Fruit fly (Drosophila melanogaster) whole organism, embryonic: ENCODE results near the gene CG17362.
A peak's percentile ranks its signal among the peaks of the same experiment; 100 is the strongest.

ENCODE experiments used
- Antp ChIP-seq: fragments of 200-800 bp; sonication (Bioruptor generic); optimal IDR thresholded peaks from 3 replicates; lab custom pipeline; 2016; ENCODE audit warnings: missing biosample characterization, missing genetic modification characterization
- Atf-2 ChIP-seq: fragments of 200-800 bp; sonication (Bioruptor generic); optimal IDR thresholded peaks from 2 replicates; lab custom pipeline; 2016; ENCODE audit warnings: missing biosample characterization, missing genetic modification characterization
- CG10366 ChIP-seq: fragments of 200-800 bp; sonication (Bioruptor generic); IDR thresholded peaks from 2 replicates; pipeline ENCODE4 v1.3.6; 2022; ENCODE audit warnings: missing biosample characterization, missing genetic modification characterization
- CG10543 ChIP-seq: fragments of 200-800 bp; sonication (Bioruptor generic); optimal IDR thresholded peaks from 3 replicates; lab custom pipeline; 2017; ENCODE audit warnings: missing biosample characterization, mild to moderate bottlenecking, missing genetic modification characterization, moderate library complexity
- CG10979 ChIP-seq: fragments of 200-800 bp; sonication (Bioruptor generic); optimal IDR thresholded peaks from 2 replicates; lab custom pipeline; 2018; ENCODE audit warnings: missing biosample characterization, mild to moderate bottlenecking, missing genetic modification characterization, moderate library complexity
- CG11456 ChIP-seq: fragments of 200-800 bp; sonication (Bioruptor generic); IDR thresholded peaks from 3 replicates; pipeline ENCODE4 v1.3.6; 2022; ENCODE audit warnings: missing biosample characterization, missing genetic modification characterization
- CG11560 ChIP-seq: fragments of 200-800 bp; sonication (Bioruptor generic); IDR thresholded peaks from 3 replicates; pipeline ENCODE4 v1.3.6; 2022; ENCODE audit warnings: missing biosample characterization, missing genetic modification characterization
- CG12769 ChIP-seq: fragments of 200-800 bp; sonication (Bioruptor generic); optimal IDR thresholded peaks from 2 replicates; lab custom pipeline; 2019; ENCODE audit warnings: missing biosample characterization, mild to moderate bottlenecking, missing genetic modification characterization, moderate library complexity
- CG17186 ChIP-seq: fragments of 200-800 bp; sonication (Bioruptor generic); optimal IDR thresholded peaks from 3 replicates; lab custom pipeline; 2017; ENCODE audit warnings: missing biosample characterization, missing genetic modification reagents, missing genetic modification characterization
- CG17612 ChIP-seq: fragments of 200-800 bp; sonication (Bioruptor generic); IDR thresholded peaks from 2 replicates; pipeline ENCODE4 v1.3.6; 2022; ENCODE audit warnings: missing biosample characterization, missing genetic modification characterization
- CG18764 ChIP-seq: fragments of 200-800 bp; sonication (Bioruptor generic); optimal IDR thresholded peaks from 3 replicates; lab custom pipeline; 2016; ENCODE audit warnings: missing biosample characterization, missing genetic modification characterization
- CG3065 ChIP-seq: fragments of 200-800 bp; sonication (Bioruptor generic); optimal IDR thresholded peaks from 2 replicates; lab custom pipeline; 2016; ENCODE audit warnings: missing biosample characterization, missing genetic modification characterization
- CG31365 ChIP-seq: fragments of 200-800 bp; sonication (Bioruptor generic); optimal IDR thresholded peaks from 2 replicates; lab custom pipeline; 2018; ENCODE audit warnings: missing biosample characterization, mild to moderate bottlenecking, missing genetic modification characterization
- CG32767 ChIP-seq: fragments of 200-800 bp; sonication (Bioruptor generic); IDR thresholded peaks from 2 replicates; pipeline ENCODE4 v1.3.6; 2022; ENCODE audit warnings: missing biosample characterization, missing genetic modification characterization
- CG3995 ChIP-seq: fragments of 200-800 bp; sonication (Bioruptor generic); optimal IDR thresholded peaks from 3 replicates; lab custom pipeline; 2016; ENCODE audit warnings: missing biosample characterization, missing genetic modification characterization
- CG7786 ChIP-seq: fragments of 200-800 bp; sonication (Bioruptor generic); optimal IDR thresholded peaks from 2 replicates; lab custom pipeline; 2016; ENCODE audit warnings: missing biosample characterization, missing genetic modification characterization
- CG8359 ChIP-seq: fragments of 200-800 bp; sonication (Bioruptor generic); optimal IDR thresholded peaks from 2 replicates; lab custom pipeline; 2017; ENCODE audit warnings: missing biosample characterization, mild to moderate bottlenecking, missing genetic modification characterization, borderline replicate concordance
- CG8944 ChIP-seq: fragments of 200-800 bp; sonication (Bioruptor generic); optimal IDR thresholded peaks from 3 replicates; lab custom pipeline; 2016; ENCODE audit warnings: missing biosample characterization, missing genetic modification characterization
- CG9215 ChIP-seq: fragments of 200-800 bp; sonication (Bioruptor generic); IDR thresholded peaks from 2 replicates; pipeline ENCODE4 v1.3.6; 2022; ENCODE audit warnings: missing biosample characterization, missing genetic modification characterization
- CG9932 ChIP-seq: fragments of 200-800 bp; sonication (Bioruptor generic); IDR thresholded peaks from 2 replicates; pipeline ENCODE4 v1.3.6; 2022; ENCODE audit warnings: missing biosample characterization, missing genetic modification characterization
- CoRest ChIP-seq: fragments of 200-800 bp; sonication (Bioruptor generic); optimal IDR thresholded peaks from 3 replicates; lab custom pipeline; 2018; ENCODE audit warnings: missing biosample characterization, mild to moderate bottlenecking, missing genetic modification characterization, moderate library complexity
- D19B ChIP-seq: fragments of 200-800 bp; sonication (Bioruptor generic); optimal IDR thresholded peaks from 2 replicates; lab custom pipeline; 2017; ENCODE audit warnings: missing biosample characterization, mild to moderate bottlenecking, missing genetic modification characterization
- Dbx ChIP-seq: fragments of 200-800 bp; sonication (Bioruptor generic); IDR thresholded peaks from 3 replicates; pipeline ENCODE4 v1.3.6; 2022; ENCODE audit warnings: missing biosample characterization, missing genetic modification characterization
- Deaf1 ChIP-seq: fragments of 200-800 bp; optimal IDR thresholded peaks from 3 replicates; lab custom pipeline; 2019; ENCODE audit warnings: missing biosample characterization, mild to moderate bottlenecking, missing genetic modification characterization, moderate library complexity
- Drgx ChIP-seq: fragments of 200-800 bp; sonication (Bioruptor generic); IDR thresholded peaks from 2 replicates; pipeline ENCODE4 v1.3.6; 2022; ENCODE audit warnings: missing biosample characterization, missing genetic modification characterization
- E2f1 ChIP-seq: fragments of 200-800 bp; sonication (Bioruptor generic); IDR thresholded peaks from 2 replicates; pipeline ENCODE4 v1.3.6; 2022; ENCODE audit warnings: missing biosample characterization, missing genetic modification characterization
- ERR ChIP-seq: fragments of 200-800 bp; sonication (Bioruptor generic); optimal IDR thresholded peaks from 2 replicates; lab custom pipeline; 2016; ENCODE audit warnings: missing biosample characterization, missing genetic modification characterization
- H2.0 ChIP-seq: fragments of 200-800 bp; sonication (Bioruptor generic); IDR thresholded peaks from 2 replicates; pipeline ENCODE4 v1.3.6; 2022; ENCODE audit warnings: missing biosample characterization, missing genetic modification characterization
- HLH54F ChIP-seq: fragments of 200-800 bp; sonication (Bioruptor generic); optimal IDR thresholded peaks from 3 replicates; lab custom pipeline; 2016; ENCODE audit warnings: missing biosample characterization, missing genetic modification characterization
- Kr ChIP-seq: fragments of 200-800 bp; sonication (Bioruptor generic); optimal IDR thresholded peaks from 2 replicates; lab custom pipeline; 2017; ENCODE audit warnings: missing biosample characterization, mild to moderate bottlenecking, missing genetic modification characterization
- Lpt ChIP-seq: fragments of >200 bp; optimal IDR thresholded peaks from 2 replicates; lab custom pipeline; 2018; ENCODE audit warnings: missing biosample characterization, missing genetic modification characterization
- Ravus ChIP-seq: fragments of 200-800 bp; sonication (Bioruptor generic); IDR thresholded peaks from 2 replicates; pipeline ENCODE4 v1.3.6; 2022; ENCODE audit warnings: missing biosample characterization, missing genetic modification characterization
- Trl ChIP-seq, 3 experiments: fragments of >200 bp in 2 of 3; fragments of 200-800 bp in 1 of 3; sonication (Bioruptor generic) in 1 of 3; optimal IDR thresholded peaks; 2 replicates in 1 of 3; 3 replicates in 2 of 3; lab custom pipeline; 2016 to 2017; ENCODE audit warnings: missing biosample characterization in 1 of 3, missing genetic modification characterization in 1 of 3
- bigmax ChIP-seq: fragments of 200-800 bp; sonication (Bioruptor generic); optimal IDR thresholded peaks from 2 replicates; lab custom pipeline; 2018; ENCODE audit warnings: missing biosample characterization, mild to moderate bottlenecking, missing genetic modification characterization
- bsh ChIP-seq, 2 experiments: fragments of 200-800 bp; sonication (Bioruptor generic); optimal IDR thresholded peaks; 2 replicates each; lab custom pipeline; 2017 to 2018; ENCODE audit warnings: mild to moderate bottlenecking in 2 of 2, missing biosample characterization in 2 of 2, missing genetic modification characterization in 2 of 2, moderate library complexity in 1 of 2
- cg ChIP-seq: fragments of 200-800 bp; sonication (Bioruptor generic); optimal IDR thresholded peaks from 3 replicates; lab custom pipeline; 2019; ENCODE audit warnings: missing biosample characterization, mild to moderate bottlenecking, missing genetic modification characterization, moderate library complexity
- chn ChIP-seq: fragments of 200-800 bp; sonication (Bioruptor generic); optimal IDR thresholded peaks from 2 replicates; lab custom pipeline; 2016; ENCODE audit warnings: missing biosample characterization, missing genetic modification characterization
- ci ChIP-seq: fragments of 200-800 bp; sonication (Bioruptor generic); IDR thresholded peaks from 3 replicates; pipeline ENCODE4 v1.3.6; 2022; ENCODE audit warnings: missing biosample characterization, missing genetic modification characterization
- eve ChIP-seq, 2 experiments: fragments of >200 bp; optimal IDR thresholded peaks; 2 replicates each; lab custom pipeline; 2017; ENCODE audit warnings: missing biosample characterization in 2 of 2, missing genetic modification characterization in 2 of 2
- fd102C ChIP-seq: fragments of 200-800 bp; sonication (Bioruptor generic); optimal IDR thresholded peaks from 2 replicates; lab custom pipeline; 2018; ENCODE audit warnings: missing biosample characterization, mild to moderate bottlenecking, missing genetic modification characterization, moderate library complexity
- gfzf ChIP-seq: fragments of 200-800 bp; sonication (Bioruptor generic); optimal IDR thresholded peaks from 2 replicates; lab custom pipeline; 2016; ENCODE audit warnings: missing biosample characterization, mild to moderate bottlenecking, missing genetic modification characterization, moderate library complexity
- kah ChIP-seq: fragments of 200-800 bp; sonication (Bioruptor generic); optimal IDR thresholded peaks from 2 replicates; lab custom pipeline; 2018; ENCODE audit warnings: missing biosample characterization, mild to moderate bottlenecking, missing genetic modification characterization
- knrl ChIP-seq: fragments of 200-800 bp; sonication (Bioruptor generic); IDR thresholded peaks from 3 replicates; pipeline ENCODE4 v1.3.6; 2022; ENCODE audit warnings: missing biosample characterization, missing genetic modification characterization; ENCODE audit not compliant: partially characterized antibody
- pho ChIP-seq: fragments of 200-800 bp; sonication (Bioruptor generic); optimal IDR thresholded peaks from 2 replicates; lab custom pipeline; 2016; ENCODE audit warnings: missing biosample characterization, missing genetic modification characterization
- prd ChIP-seq, 3 experiments: fragments of >200 bp in 2 of 3; fragments of 200-800 bp in 1 of 3; sonication (Bioruptor generic) in 1 of 3; optimal IDR thresholded peaks in 2 of 3; IDR thresholded peaks in 1 of 3; 2 replicates in 2 of 3; 3 replicates in 1 of 3; pipeline versions ENCODE4 v1.3.6 to Lab custom; 2017 to 2022; ENCODE audit warnings: missing biosample characterization in 1 of 3, missing genetic modification characterization in 1 of 3
- ro ChIP-seq: fragments of 200-800 bp; sonication (Bioruptor generic); IDR thresholded peaks from 2 replicates; pipeline ENCODE4 v1.3.6; 2022; ENCODE audit warnings: missing biosample characterization, missing genetic modification characterization
- ttk ChIP-seq: fragments of 200-800 bp; sonication (Bioruptor generic); IDR thresholded peaks from 2 replicates; pipeline ENCODE4 v2.1.2; 2022; ENCODE audit warnings: missing biosample characterization, missing genetic modification characterization
- tup ChIP-seq: fragments of 200-800 bp; sonication (Bioruptor generic); optimal IDR thresholded peaks from 2 replicates; lab custom pipeline; 2016; ENCODE audit warnings: missing biosample characterization, mild to moderate bottlenecking, missing genetic modification characterization, moderate library complexity

CG17362 gene

dm6 chr3L:14031171-14032126 lies 45.0 kb downstream of the CG17362 start, which contains the start of the genes CG6650 and endos (continued):
- TF ChIP-seq prd (optimal IDR thresholded peaks at IDR 0.05; lab: Kevin White, UChicago), result no peak
- peak; percentile 44; the same call in 1 of the 3 replicates for TF ChIP-seq prd (GFP tag; IDR thresholded peaks at IDR 0.05; lab: Robert Waterston, UW)
- no peak for TF ChIP-seq Ravus
- no peak for TF ChIP-seq CG8359
- TF ChIP-seq CG31365 (tag; lab: Kevin White, UChicago), result no peak
- no peak for TF ChIP-seq D19B (GFP tag; lab: Kevin White, UChicago)
- peak; percentile 11 for TF ChIP-seq pho (GFP tag; lab: Kevin White, UChicago)
- no peak for TF ChIP-seq CG9215
- TF ChIP-seq Trl (optimal IDR thresholded peaks at IDR 0.05; lab: Kevin White, UChicago), result no peak
- TF ChIP-seq Trl (GFP tag; optimal IDR thresholded peaks at IDR 0.05; lab: Kevin White, UChicago), result no peak
- TF ChIP-seq CG3995 (GFP tag; lab: Kevin White, UChicago), result peak; percentile 29
- TF ChIP-seq CG17186 (GFP tag; lab: Kevin White, UChicago), result peak; percentile 36
- peak; percentile 84 for TF ChIP-seq CG10543
- TF ChIP-seq CG11456 (GFP tag; lab: Robert Waterston, UW), result peak; percentile 39; the same call in 1 of the 3 replicates
- TF ChIP-seq ttk (GFP tag; lab: Robert Waterston, UW), result no peak
- no peak for TF ChIP-seq CG18764 (GFP tag; lab: Kevin White, UChicago)
- TF ChIP-seq CG8944 (GFP tag; lab: Kevin White, UChicago), result no peak
- TF ChIP-seq CG7786, result no peak
- no peak for TF ChIP-seq Atf-2
- TF ChIP-seq CG9932 (GFP tag; lab: Robert Waterston, UW), result peak; percentile 58
- TF ChIP-seq H2.0, result no peak
- no peak for TF ChIP-seq E2f1 (GFP tag; lab: Robert Waterston, UW)
- peak; percentile 24; the same call in 1 of the 3 replicates for TF ChIP-seq Dbx (GFP tag; lab: Robert Waterston, UW)
- no peak for TF ChIP-seq fd102C (GFP tag; lab: Kevin White, UChicago)
- TF ChIP-seq bigmax, result no peak
- TF ChIP-seq Deaf1 (tag; lab: Kevin White, UChicago), result peak; percentile 7
- no peak for TF ChIP-seq CG3065 (GFP tag; lab: Kevin White, UChicago)
- no peak for TF ChIP-seq CG12769 (tag; lab: Kevin White, UChicago)
- no peak for TF ChIP-seq Antp (GFP tag; lab: Kevin White, UChicago)
- no peak for TF ChIP-seq Lpt (GFP tag; lab: Kevin White, UChicago)
- no peak for TF ChIP-seq Kr (GFP tag; lab: Kevin White, UChicago)
- peak; percentile 80 for TF ChIP-seq knrl (GFP tag; lab: Robert Waterston, UW)
- TF ChIP-seq ro (GFP tag; lab: Robert Waterston, UW), result no peak
- no peak for TF ChIP-seq kah
- TF ChIP-seq CG10366 (GFP tag; lab: Robert Waterston, UW), result no peak; the same call in 1 of the 2 replicates
- no peak for TF ChIP-seq CG10979 (tag; lab: Kevin White, UChicago)
- no peak for TF ChIP-seq CG11560 (tag; lab: Robert Waterston, UW)
- TF ChIP-seq CoRest (tag; lab: Kevin White, UChicago), result peak; percentile 55
- TF ChIP-seq CG32767, result no peak
- TF ChIP-seq CG17612, result no peak
- TF ChIP-seq ERR (GFP tag; lab: Kevin White, UChicago), result no peak
- TF ChIP-seq gfzf (GFP tag; lab: Kevin White, UChicago), result peak; percentile 56
- peak in 1 of 2 experiments; percentile 3 for TF ChIP-seq bsh (GFP tag; optimal IDR thresholded peaks at IDR 0.05; lab: Kevin White, UChicago)
- no peak; the same call in 1 of the 2 replicates for TF ChIP-seq Drgx (GFP tag; lab: Robert Waterston, UW)
- TF ChIP-seq HLH54F (GFP tag; lab: Kevin White, UChicago), result peak; percentile 4
- 0 out of 3 replicates have a peak, but pooled peaks have one; percentile 15 for TF ChIP-seq ci (GFP tag; lab: Robert Waterston, UW)
- peak; percentile 69 for TF ChIP-seq cg (GFP tag; lab: Kevin White, UChicago)
- TF ChIP-seq tup (GFP tag; lab: Kevin White, UChicago), result no peak
- no peak for TF ChIP-seq chn (GFP tag; lab: Kevin White, UChicago)
- no peak for TF ChIP-seq eve (GFP tag; optimal IDR thresholded peaks at IDR 0.05; lab: Kevin White, UChicago)
